Worm (Caenorhabditis elegans): Measurements from ENCODE around the gene F35G12.12.

F35G12.12 gene

DNA sequence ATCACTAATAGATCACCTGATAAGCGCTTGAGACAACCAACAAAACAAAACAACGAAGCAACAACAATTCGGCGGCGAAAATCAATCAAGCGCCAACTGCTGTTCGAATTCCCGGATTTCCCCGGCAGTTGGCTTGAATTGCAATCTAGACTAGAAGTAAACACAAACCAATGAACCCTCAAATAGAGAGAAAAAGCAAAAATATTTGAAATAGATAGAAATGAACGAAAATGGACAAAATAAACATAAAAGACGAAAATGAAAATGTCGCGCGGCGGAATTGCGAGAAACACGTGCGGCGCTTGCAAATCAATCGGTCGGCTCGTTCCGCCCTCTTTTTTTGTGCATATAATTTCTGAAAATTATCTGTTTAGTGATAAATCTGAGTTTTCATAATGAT is 13.1 kb upstream of the F35G12.12 start, which contains the start of gene idhg-1 (continued):
- TF ChIP-seq nhr-12 (tag; optimal IDR thresholded peaks at IDR 0.05): no peak
- peak; percentile 36 for TF ChIP-seq ceh-28 (tag; optimal IDR thresholded peaks at IDR 0.05)
- TF ChIP-seq zag-1 (tag; optimal IDR thresholded peaks at IDR 0.05): no peak
- TF ChIP-seq mdl-1 (tag; optimal IDR thresholded peaks at IDR 0.05): no peak
- TF ChIP-seq daf-12 (tag; optimal IDR thresholded peaks at IDR 0.05): peak; percentile 85
- TF ChIP-seq nhr-25 (tag; optimal IDR thresholded peaks at IDR 0.05): peak; percentile 29
- TF ChIP-seq snpc-4 (tag; optimal IDR thresholded peaks at IDR 0.05): peak; percentile 55
- TF ChIP-seq skn-1 (tag; optimal IDR thresholded peaks at IDR 0.05): peak; percentile 13
- TF ChIP-seq fos-1 (tag; optimal IDR thresholded peaks at IDR 0.05): no peak
- peak; percentile 65 for TF ChIP-seq elt-2 (tag; optimal IDR thresholded peaks at IDR 0.05)
- no peak for TF ChIP-seq pqm-1 (tag; optimal IDR thresholded peaks at IDR 0.05)

ce11 chrIII:4578385-4578903 is 3.2 kb upstream of the F35G12.12 start, which contains the start of the genes sel-5 and wdr-48:
sel-5 (minus strand) TSS chrIII:4578437.
wdr-48 (plus strand) TSS chrIII:4578853.
- TF ChIP-seq ztf-4 (tag; optimal IDR thresholded peaks at IDR 0.05) (no peak), ceh-28 (tag; optimal IDR thresholded peaks at IDR 0.05) (no peak), mml-1 (tag; optimal IDR thresholded peaks at IDR 0.05) (no peak), nhr-23 (tag; optimal IDR thresholded peaks at IDR 0.05) (no peak), ceh-82 (tag; optimal IDR thresholded peaks at IDR 0.05) (no peak), elt-2 (tag; optimal IDR thresholded peaks at IDR 0.05) (no peak), fkh-2 (tag; optimal IDR thresholded peaks at IDR 0.05) (no peak), nfya-1 (tag; optimal IDR thresholded peaks at IDR 0.05; ENCODE audit: insufficient read depth) (peak; percentile 71), snpc-4 (tag; optimal IDR thresholded peaks at IDR 0.05) (no peak), lin-39 (tag; optimal IDR thresholded peaks at IDR 0.05) (peak; percentile 47), aly-2 (tag; optimal IDR thresholded peaks at IDR 0.05) (no peak), fos-1 (tag; optimal IDR thresholded peaks at IDR 0.05) (no peak), hmg-11 (tag; optimal IDR thresholded peaks at IDR 0.05) (peak; percentile 51), nhr-12 (tag; optimal IDR thresholded peaks at IDR 0.05) (no peak), pha-4 (tag; optimal IDR thresholded peaks at IDR 0.05) (peak; percentile 69), nhr-25 (tag; optimal IDR thresholded peaks at IDR 0.05) (peak; percentile 51), skn-1 (tag; optimal IDR thresholded peaks at IDR 0.05) (no peak), R02D3.7 (tag; optimal IDR thresholded peaks at IDR 0.05) (no peak), ZK546.5 (tag; optimal IDR thresholded peaks at IDR 0.05) (no peak), lsy-12 (tag; optimal IDR thresholded peaks at IDR 0.05) (no peak), lin-15B (tag; optimal IDR thresholded peaks at IDR 0.05) (peak; percentile 33)

DNA sequence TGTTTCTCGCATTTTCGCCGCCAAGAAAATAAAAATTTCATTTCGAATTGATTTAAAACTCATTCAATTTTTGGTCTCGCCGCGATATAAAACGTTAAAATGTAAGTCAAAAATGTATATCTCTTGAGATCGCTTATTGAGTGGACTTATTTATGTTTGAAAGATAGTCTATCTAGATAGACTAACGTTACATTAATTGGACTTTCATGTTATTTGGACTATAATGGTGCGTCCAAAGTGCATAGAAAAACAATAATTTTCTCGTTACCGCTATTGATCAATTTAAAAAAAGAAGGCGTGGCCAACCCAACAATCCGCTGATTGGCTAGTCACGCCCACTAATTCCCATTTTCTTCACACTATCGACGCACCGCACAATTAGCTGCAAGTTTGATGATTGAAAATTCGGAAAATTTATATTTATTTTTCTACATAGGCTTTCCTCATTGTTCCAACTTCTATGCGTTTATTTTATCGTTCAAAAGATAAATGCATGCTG is 2.5 kb downstream of the F35G12.12 start, which contains the start of gene F35G12.5:
Gene F35G12.5 (plus strand): TSS at position 51 of the 499 bp plus-strand sequence.
- TF ChIP-seq daf-12 (tag; optimal IDR thresholded peaks at IDR 0.05) (no peak), pha-4 (tag; optimal IDR thresholded peaks at IDR 0.05) (no peak), nfya-1 (tag; optimal IDR thresholded peaks at IDR 0.05; ENCODE audit: insufficient read depth) (peak; percentile 97)

ce11 chrIII:4587177-4587576 is 5.6 kb downstream of the F35G12.12 start, which contains the start of the genes F35G12.7 and smc-4:
F35G12.7 (minus strand) TSS chrIII:4587330.
smc-4 (plus strand) TSS chrIII:4587501.
- TF ChIP-seq nhr-25 (tag; optimal IDR thresholded peaks at IDR 0.05) (peak; percentile 32), nfya-1 (tag; optimal IDR thresholded peaks at IDR 0.05; ENCODE audit: insufficient read depth) (peak; percentile 90), nhr-23 (tag; optimal IDR thresholded peaks at IDR 0.05) (peak; percentile 73), hmg-11 (tag; optimal IDR thresholded peaks at IDR 0.05) (no peak), fkh-2 (tag; optimal IDR thresholded peaks at IDR 0.05) (no peak), lin-15B (tag; optimal IDR thresholded peaks at IDR 0.05) (peak; percentile 26), elt-2 (tag; optimal IDR thresholded peaks at IDR 0.05) (peak; percentile 25), pha-4 (tag; optimal IDR thresholded peaks at IDR 0.05) (peak; percentile 73), nhr-28 (tag; optimal IDR thresholded peaks at IDR 0.05) (no peak), ceh-28 (tag; optimal IDR thresholded peaks at IDR 0.05) (peak; percentile 9), nhr-43 (tag; optimal IDR thresholded peaks at IDR 0.05; ENCODE audit: poor library complexity, severe bottlenecking) (no peak), egl-5 (tag; optimal IDR thresholded peaks at IDR 0.05) (no peak), ceh-9 (tag; optimal IDR thresholded peaks at IDR 0.05) (no peak)

- TF ChIP-seq elt-3 (tag; optimal IDR thresholded peaks at IDR 0.05) (no peak), egl-27 (tag; optimal IDR thresholded peaks at IDR 0.05) (no peak), nhr-43 (tag; optimal IDR thresholded peaks at IDR 0.05; ENCODE audit: poor library complexity, severe bottlenecking) (no peak), mdl-1 (tag; optimal IDR thresholded peaks at IDR 0.05) (no peak), nhr-76 (tag; optimal IDR thresholded peaks at IDR 0.05) (no peak), nhr-237 (tag; optimal IDR thresholded peaks at IDR 0.05) (no peak), nhr-23 (tag; optimal IDR thresholded peaks at IDR 0.05) (no peak), nhr-28 (tag; optimal IDR thresholded peaks at IDR 0.05) (no peak), nfya-1 (tag; optimal IDR thresholded peaks at IDR 0.05; ENCODE audit: insufficient read depth) (no peak), ZK546.5 (tag; optimal IDR thresholded peaks at IDR 0.05) (no peak), fos-1 (tag; optimal IDR thresholded peaks at IDR 0.05) (no peak), nhr-12 (tag; optimal IDR thresholded peaks at IDR 0.05) (no peak), ceh-9 (tag; optimal IDR thresholded peaks at IDR 0.05) (no peak), lsy-12 (tag; optimal IDR thresholded peaks at IDR 0.05) (no peak), unc-39 (tag; optimal IDR thresholded peaks at IDR 0.05) (no peak), nhr-11 (tag; optimal IDR thresholded peaks at IDR 0.05) (no peak)
These were observed 11.6 kb downstream of the F35G12.12 start, which contains the start of gene erh-2 for ce11 chrIII:4593098-4593697. erh-2 (plus strand) TSS chrIII:4593231.

Data from whole organism, L3 larva.